Worm (Caenorhabditis elegans) whole organism, L4 larva: Measurements from ENCODE around the gene wdr-31.

Source experiments
- Y75B8A.6 ChIP-seq: fragments of 200-800 bp; sonication (Bioruptor generic); IDR thresholded peaks from 2 replicates; pipeline ENCODE4 v1.3.6; 2022; ENCODE audit warnings: missing genetic modification reagents, missing genetic modification characterization, missing compliant biosample characterization
- aly-2 ChIP-seq: sonication (generic microtip); optimal IDR thresholded peaks from 2 replicates; lab custom pipeline; 2018; ENCODE audit warnings: missing biosample characterization, missing genetic modification characterization
- ces-1 ChIP-seq: fragments of 150-350 bp; sonication (generic microtip); optimal IDR thresholded peaks from 4 replicates; lab custom pipeline; 2014; ENCODE audit warnings: missing biosample characterization, missing genetic modification reagents, missing genetic modification characterization
- daf-19 ChIP-seq: fragments of 200-800 bp; sonication (Bioruptor generic); conservative IDR thresholded peaks from 2 replicates; pipeline ENCODE4 v1.3.6; 2022; ENCODE audit warnings: missing genetic modification characterization, missing compliant biosample characterization
- lim-7 ChIP-seq: fragments of 200-800 bp; sonication (Bioruptor generic); IDR thresholded peaks from 2 replicates; pipeline ENCODE4 v1.3.6; 2022; ENCODE audit warnings: missing genetic modification characterization, missing compliant biosample characterization
- nhr-237 ChIP-seq: sonication (generic microtip); optimal IDR thresholded peaks from 2 replicates; lab custom pipeline; 2017; ENCODE audit warnings: missing biosample characterization, missing genetic modification characterization
- rbr-2 ChIP-seq: sonication (generic microtip); optimal IDR thresholded peaks from 2 replicates; lab custom pipeline; 2016; ENCODE audit warnings: missing genotype, missing genetic modification characterization, missing compliant biosample characterization

DNA sequence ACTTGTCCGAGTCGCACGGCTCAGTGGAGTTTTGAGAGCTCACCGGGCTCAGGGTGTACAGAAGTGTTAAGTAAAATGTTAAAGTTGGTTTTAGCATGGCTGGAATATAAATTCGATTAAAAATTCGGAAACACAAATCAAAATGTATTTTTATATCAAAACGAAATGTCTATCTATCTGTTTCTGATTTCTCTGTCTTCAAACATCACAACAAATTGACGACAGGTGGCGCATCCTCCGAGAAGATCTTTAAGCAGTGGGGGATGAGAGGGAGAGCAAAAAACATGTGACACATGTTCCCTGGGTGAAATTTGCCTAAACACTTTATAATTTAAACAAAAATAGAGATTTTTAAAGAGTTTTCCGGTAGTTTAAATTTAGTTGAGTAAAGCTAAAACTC, 33.9 kb upstream of the wdr-31 start, which contains the start of gene F08D12.7:
- no peak for TF ChIP-seq Y75B8A.6
- no peak for TF ChIP-seq rbr-2
- no peak for TF ChIP-seq lim-7 (GFP tag; lab: Robert Waterston, UW)
- TF ChIP-seq daf-19, result no peak
- TF ChIP-seq nhr-237 (tag; lab: Kevin White, UChicago), result no peak
- TF ChIP-seq aly-2 (tag; lab: Kevin White, UChicago), result no peak
- no peak for TF ChIP-seq ces-1 (GFP tag; lab: Kevin White, UChicago)
